Worm (Caenorhabditis elegans) whole organism, L2 larva: Measurements from ENCODE around the gene gcc-1.

Experiments used
- dmd-4 ChIP-seq: sonication (generic microtip); optimal IDR thresholded peaks from 2 replicates; lab custom pipeline; 2017; ENCODE audit warnings: missing biosample characterization, missing genetic modification characterization
- fos-1 ChIP-seq: fragments of 150-350 bp; optimal IDR thresholded peaks from 2 replicates; lab custom pipeline; 2014; ENCODE audit warnings: missing biosample characterization, missing genetic modification characterization
- mab-5 ChIP-seq: fragments of 150-350 bp; optimal IDR thresholded peaks from 2 replicates; lab custom pipeline; 2014; ENCODE audit warnings: missing biosample characterization, missing genetic modification characterization
- nhr-77 ChIP-seq: fragments of 150-350 bp; optimal IDR thresholded peaks from 2 replicates; lab custom pipeline; 2014; ENCODE audit warnings: missing biosample characterization, missing genetic modification characterization
- unc-62 ChIP-seq: fragments of 150-350 bp; optimal IDR thresholded peaks from 2 replicates; lab custom pipeline; 2014; ENCODE audit warnings: missing biosample characterization, missing genetic modification reagents, missing genetic modification characterization

DNA sequence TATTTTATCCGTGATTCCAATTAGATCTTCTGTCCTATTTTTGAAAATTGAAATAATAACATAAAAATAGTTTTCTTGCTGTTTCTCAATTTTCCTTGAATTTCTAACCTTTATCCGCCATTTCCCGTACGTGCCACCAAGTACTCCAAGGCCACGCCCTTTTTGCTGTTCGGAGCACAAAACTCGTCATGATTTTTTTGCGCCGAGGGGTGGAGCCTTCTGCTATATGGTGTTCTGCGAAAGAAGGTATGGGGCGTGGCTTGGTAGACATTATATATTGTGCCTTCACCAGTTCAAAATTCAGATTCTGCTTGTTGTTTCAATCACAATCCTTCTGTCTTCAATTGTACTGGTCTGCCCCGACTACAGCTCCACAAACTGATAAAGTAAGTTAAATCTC, 14.5 kb upstream of the gcc-1 start, which contains the start of gene C15C7.4:
- TF ChIP-seq unc-62 (GFP tag; lab: Kevin White, UChicago) (no peak), nhr-77 (tag; lab: Kevin White, UChicago) (no peak), fos-1 (tag; lab: Kevin White, UChicago) (no peak), dmd-4 (no peak), mab-5 (tag; lab: Kevin White, UChicago) (no peak)
